Worm (Caenorhabditis elegans): ENCODE results near the gene M02H5.8.

The M02H5.8 gene

DNA sequence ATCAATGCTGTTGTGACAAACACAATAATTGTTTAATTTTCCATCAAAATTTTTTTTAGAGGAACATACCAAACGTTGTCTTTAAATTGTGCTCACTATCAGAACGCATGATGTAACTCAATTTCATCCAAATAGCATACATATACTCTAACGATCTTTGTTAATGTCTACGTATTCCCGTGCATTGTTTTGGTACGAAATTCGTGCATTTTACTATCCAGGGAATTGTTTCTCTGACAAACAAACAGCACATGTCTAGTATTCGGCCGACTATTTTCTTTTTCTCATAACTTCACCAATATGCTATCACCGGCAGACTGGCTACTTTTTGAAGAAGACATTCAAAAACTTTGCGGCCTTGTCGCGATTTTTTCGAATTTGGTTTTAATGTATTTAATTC lies 41.7 kb downstream of the M02H5.8 start, which contains the start of gene str-196:
Gene str-196 (plus strand): TSS at position 301 of the 400 bp plus-strand sequence.
- TF ChIP-seq sdz-12 (GFP tag; optimal IDR thresholded peaks at IDR 0.05): no peak

DNA sequence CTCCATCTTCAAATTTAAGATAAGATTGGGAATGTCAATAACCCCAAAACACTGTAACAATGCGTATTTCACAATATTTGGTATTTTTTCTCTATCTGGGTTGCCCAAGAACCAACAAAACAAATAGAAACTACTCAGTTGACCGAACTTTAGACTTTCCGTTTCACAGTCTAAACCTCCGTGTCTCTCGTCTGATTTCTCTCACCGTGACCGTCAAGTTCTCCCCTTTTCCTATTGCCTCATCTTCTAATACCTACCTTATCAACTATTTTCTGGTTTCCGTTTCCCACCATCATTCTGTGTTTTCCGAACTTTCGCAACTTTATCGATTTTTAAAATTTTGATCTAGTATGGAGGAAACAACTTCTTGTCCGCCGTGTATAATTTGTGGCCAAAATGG lies 44.5 kb downstream of the M02H5.8 start, which contains the start of gene nhr-131:
Gene nhr-131 (plus strand): TSS at position 87 of the 400 bp plus-strand sequence.
- TF ChIP-seq nhr-102 (tag; optimal IDR thresholded peaks at IDR 0.05) (peak; percentile 36), nhr-76 (tag; optimal IDR thresholded peaks at IDR 0.05) (no peak), spr-1 (tag; optimal IDR thresholded peaks at IDR 0.05) (no peak), mes-2 (tag; optimal IDR thresholded peaks at IDR 0.05; ENCODE audit: poor library complexity, severe bottlenecking) (peak; percentile 36), fos-1 (tag; optimal IDR thresholded peaks at IDR 0.05) (no peak), fkh-10 (GFP tag; optimal IDR thresholded peaks at IDR 0.05) (no peak), nhr-28 (tag; optimal IDR thresholded peaks at IDR 0.05) (peak; percentile 87), spr-3 (GFP tag; optimal IDR thresholded peaks at IDR 0.05) (no peak), ceh-20 (GFP tag; IDR thresholded peaks at IDR 0.05) (no peak), F37D6.2 (tag; optimal IDR thresholded peaks at IDR 0.05) (no peak), madf-9 (GFP tag; conservative IDR thresholded peaks at IDR 0.05) (no peak), D1046.2 (GFP tag; IDR thresholded peaks at IDR 0.05) (no peak), zag-1 (tag; optimal IDR thresholded peaks at IDR 0.05) (no peak), pqm-1 (tag; optimal IDR thresholded peaks at IDR 0.05) (peak; percentile 62), dmd-6 (GFP tag; IDR thresholded peaks at IDR 0.05) (peak; percentile 77), nhr-77 (tag; optimal IDR thresholded peaks at IDR 0.05) (peak; percentile 38), dve-1 (tag; optimal IDR thresholded peaks at IDR 0.05; ENCODE audit: insufficient read depth) (peak; percentile 71), hlh-11 (tag; optimal IDR thresholded peaks at IDR 0.05) (peak; percentile 51), tra-1 (GFP tag; IDR thresholded peaks at IDR 0.05) (no peak), lin-15B (tag; optimal IDR thresholded peaks at IDR 0.05) (no peak), mdl-1 (tag; optimal IDR thresholded peaks at IDR 0.05) (peak in 1 of 2 experiments; percentile 10), zfp-3 (GFP tag; conservative IDR thresholded peaks at IDR 0.05) (no peak), php-3 (GFP tag; IDR thresholded peaks at IDR 0.05) (no peak), ztf-7 (tag; optimal IDR thresholded peaks at IDR 0.05) (no peak), ztf-11 (tag; optimal IDR thresholded peaks at IDR 0.05) (no peak), aha-1 (tag) (peak; percentile 38), madf-5 (GFP tag; IDR thresholded peaks at IDR 0.05) (no peak), nhr-10 (tag; optimal IDR thresholded peaks at IDR 0.05) (no peak), lin-13 (GFP tag; optimal IDR thresholded peaks at IDR 0.05) (no peak), Y105C5A.15 (GFP tag; IDR thresholded peaks at IDR 0.05) (no peak), tag-97 (GFP tag; IDR thresholded peaks at IDR 0.05) (no peak), F26F4.8 (GFP tag; conservative IDR thresholded peaks at IDR 0.05) (no peak), daf-16 (GFP tag; optimal IDR thresholded peaks at IDR 0.05) (no peak), daf-16 (tag; optimal IDR thresholded peaks at IDR 0.05) (peak; percentile 82), zfp-2 (tag; optimal IDR thresholded peaks at IDR 0.05) (no peak), hif-1 (tag; optimal IDR thresholded peaks at IDR 0.05) (no peak), lin-1 (GFP tag; IDR thresholded peaks at IDR 0.05) (peak; percentile 58; the same call in 1 of the 2 replicates), egl-43 (GFP tag; IDR thresholded peaks at IDR 0.05) (no peak), F49E8.2 (tag; optimal IDR thresholded peaks at IDR 0.05; ENCODE audit: borderline replicate concordance) (no peak), R02D3.7 (tag; optimal IDR thresholded peaks at IDR 0.05) (no peak), hlh-30 (tag; optimal IDR thresholded peaks at IDR 0.05; ENCODE audit: insufficient read depth) (no peak), ceh-28 (tag; optimal IDR thresholded peaks at IDR 0.05) (peak; percentile 48), egl-27 (tag; optimal IDR thresholded peaks at IDR 0.05) (no peak), snpc-4 (tag; optimal IDR thresholded peaks at IDR 0.05) (no peak)

All from whole organism, L4 larva.